Fruit fly (Drosophila melanogaster) whole organism, embryonic: ENCODE results near the gene Sas-6.

Experiments
- Asciz ChIP-seq: fragments of 200-800 bp; sonication (Bioruptor generic); optimal IDR thresholded peaks from 2 replicates; lab custom pipeline; 2017; ENCODE audit warnings: missing biosample characterization, mild to moderate bottlenecking, missing genetic modification characterization, missing genetic modification reagents
- CG11456 ChIP-seq: fragments of 200-800 bp; sonication (Bioruptor generic); IDR thresholded peaks from 3 replicates; pipeline ENCODE4 v1.3.6; 2022; ENCODE audit warnings: missing biosample characterization, missing genetic modification characterization
- CG1233 ChIP-seq: fragments of 200-800 bp; sonication (Bioruptor generic); optimal IDR thresholded peaks from 4 replicates; lab custom pipeline; 2018; ENCODE audit warnings: missing biosample characterization, mild to moderate bottlenecking, missing genetic modification characterization
- CG13424 ChIP-seq: fragments of 200-800 bp; sonication (Bioruptor generic); optimal IDR thresholded peaks from 2 replicates; lab custom pipeline; 2019; ENCODE audit warnings: missing biosample characterization, mild to moderate bottlenecking, missing genetic modification characterization, moderate library complexity
- CG13894 ChIP-seq: fragments of 200-800 bp; sonication (Bioruptor generic); optimal IDR thresholded peaks from 3 replicates; lab custom pipeline; 2018; ENCODE audit warnings: missing biosample characterization, mild to moderate bottlenecking, missing genetic modification characterization, moderate library complexity
- CG15479 ChIP-seq: fragments of 200-800 bp; sonication (Bioruptor generic); optimal IDR thresholded peaks from 3 replicates; lab custom pipeline; 2019; ENCODE audit warnings: missing biosample characterization, mild to moderate bottlenecking, missing genetic modification characterization, moderate library complexity
- CG17568 ChIP-seq: fragments of 200-800 bp; sonication (Bioruptor generic); optimal IDR thresholded peaks from 2 replicates; lab custom pipeline; 2018; ENCODE audit warnings: missing biosample characterization, mild to moderate bottlenecking, missing genetic modification characterization, moderate library complexity
- CG1792 ChIP-seq: fragments of 200-800 bp; sonication (Bioruptor generic); optimal IDR thresholded peaks from 2 replicates; lab custom pipeline; 2016; ENCODE audit warnings: missing biosample characterization, missing genetic modification characterization
- CG2678 ChIP-seq: fragments of 200-800 bp; sonication (Bioruptor generic); optimal IDR thresholded peaks from 3 replicates; lab custom pipeline; 2019; ENCODE audit warnings: missing biosample characterization, mild to moderate bottlenecking, missing genetic modification characterization, moderate library complexity
- CG30020 ChIP-seq: fragments of 200-800 bp; optimal IDR thresholded peaks from 2 replicates; lab custom pipeline; 2019; ENCODE audit warnings: missing biosample characterization, mild to moderate bottlenecking, missing genetic modification characterization, moderate library complexity
- CG31441 ChIP-seq: fragments of 200-800 bp; sonication (Bioruptor generic); IDR thresholded peaks from 2 replicates; pipeline ENCODE4 v1.3.6; 2022; ENCODE audit warnings: missing biosample characterization, missing genetic modification characterization
- CG32532 ChIP-seq: fragments of 200-800 bp; sonication (Bioruptor generic); IDR thresholded peaks from 2 replicates; pipeline ENCODE4 v1.3.6; 2022; ENCODE audit warnings: missing biosample characterization, missing genetic modification characterization
- CG33213 ChIP-seq: fragments of 200-800 bp; sonication (Bioruptor generic); optimal IDR thresholded peaks from 3 replicates; lab custom pipeline; 2016; ENCODE audit warnings: missing biosample characterization, missing genetic modification characterization
- CG4424 ChIP-seq: fragments of 200-800 bp; sonication (Bioruptor generic); optimal IDR thresholded peaks from 3 replicates; lab custom pipeline; 2016; ENCODE audit warnings: missing biosample characterization, missing genetic modification characterization
- CG4820 ChIP-seq: fragments of 200-800 bp; sonication (Bioruptor generic); optimal IDR thresholded peaks from 3 replicates; lab custom pipeline; 2016; ENCODE audit warnings: missing biosample characterization, missing genetic modification characterization
- CG6683 ChIP-seq: fragments of 200-800 bp; sonication (Bioruptor generic); optimal IDR thresholded peaks from 2 replicates; lab custom pipeline; 2017; ENCODE audit warnings: missing biosample characterization, mild to moderate bottlenecking, missing genetic modification characterization, missing genetic modification reagents
- CG6791 ChIP-seq: fragments of 200-800 bp; sonication (Bioruptor generic); IDR thresholded peaks from 3 replicates; pipeline ENCODE4 v1.3.6; 2022; ENCODE audit warnings: missing biosample characterization, missing genetic modification characterization; ENCODE audit not compliant: partially characterized antibody
- CG6854 ChIP-seq: fragments of 200-800 bp; sonication (Bioruptor generic); optimal IDR thresholded peaks from 3 replicates; lab custom pipeline; 2017; ENCODE audit warnings: missing biosample characterization, mild to moderate bottlenecking, missing genetic modification characterization
- CG9437 ChIP-seq: fragments of 200-800 bp; sonication (Bioruptor generic); optimal IDR thresholded peaks from 2 replicates; lab custom pipeline; 2018; ENCODE audit warnings: missing biosample characterization, mild to moderate bottlenecking, missing genetic modification characterization
- CG9817 ChIP-seq: fragments of 200-800 bp; sonication (Bioruptor generic); optimal IDR thresholded peaks from 2 replicates; lab custom pipeline; 2018; ENCODE audit warnings: missing biosample characterization, mild to moderate bottlenecking, missing genetic modification characterization, moderate library complexity
- CkIIα-i1 ChIP-seq: fragments of 200-800 bp; sonication (Bioruptor generic); IDR thresholded peaks from 2 replicates; pipeline ENCODE4 v1.3.6; 2022; ENCODE audit warnings: missing biosample characterization, missing genetic modification characterization
- GATAe ChIP-seq: fragments of 200-800 bp; sonication (Bioruptor generic); conservative IDR thresholded peaks from 2 replicates; pipeline ENCODE4 v1.3.6; 2022; ENCODE audit warnings: missing biosample characterization, missing genetic modification characterization
- Gsc ChIP-seq: fragments of 200-800 bp; sonication (Bioruptor generic); IDR thresholded peaks from 2 replicates; pipeline ENCODE4 v1.3.6; 2022; ENCODE audit warnings: missing biosample characterization, missing genetic modification characterization
- H15 ChIP-seq: fragments of 200-800 bp; sonication (Bioruptor generic); IDR thresholded peaks from 3 replicates; pipeline ENCODE4 v1.3.6; 2022; ENCODE audit warnings: missing biosample characterization, missing genetic modification characterization
- HHEX ChIP-seq: fragments of 200-800 bp; sonication (Bioruptor generic); optimal IDR thresholded peaks from 3 replicates; lab custom pipeline; 2017; ENCODE audit warnings: missing biosample characterization, mild to moderate bottlenecking, missing genetic modification characterization, missing genetic modification reagents
- HLHmδ ChIP-seq: fragments of 200-800 bp; sonication (Bioruptor generic); optimal IDR thresholded peaks from 2 replicates; lab custom pipeline; 2018; ENCODE audit warnings: missing biosample characterization, mild to moderate bottlenecking, missing genetic modification characterization, moderate library complexity
- Lim3 ChIP-seq: fragments of 200-800 bp; sonication (Bioruptor generic); IDR thresholded peaks from 2 replicates; pipeline ENCODE4 v1.3.6; 2022; ENCODE audit warnings: missing biosample characterization, missing genetic modification characterization
- MESR4 ChIP-seq: fragments of 200-800 bp; sonication (Bioruptor generic); optimal IDR thresholded peaks from 2 replicates; lab custom pipeline; 2018; ENCODE audit warnings: missing biosample characterization, mild to moderate bottlenecking, missing genetic modification characterization, moderate library complexity
- Mad ChIP-seq: fragments of 200-800 bp; sonication (Bioruptor generic); optimal IDR thresholded peaks from 2 replicates; lab custom pipeline; 2016; ENCODE audit warnings: missing biosample characterization, missing genetic modification characterization
- Rx ChIP-seq: fragments of 200-800 bp; sonication (Bioruptor generic); IDR thresholded peaks from 2 replicates; pipeline ENCODE4 v1.3.6; 2022; ENCODE audit warnings: missing biosample characterization, missing genetic modification characterization
- Sry-β ChIP-seq: fragments of 200-800 bp; sonication (Bioruptor generic); optimal IDR thresholded peaks from 2 replicates; lab custom pipeline; 2018; ENCODE audit warnings: missing biosample characterization, mild to moderate bottlenecking, missing genetic modification characterization, moderate library complexity
- Stat92E ChIP-seq, 3 experiments: fragments of >200 bp in 2 of 3; fragments of 200-800 bp in 1 of 3; sonication (Bioruptor generic) in 1 of 3; optimal IDR thresholded peaks; 2 replicates each; lab custom pipeline; 2017 to 2019; ENCODE audit warnings: missing biosample characterization in 3 of 3, missing genetic modification characterization in 3 of 3, mild to moderate bottlenecking in 1 of 3, moderate library complexity in 1 of 3
- Taf1 ChIP-seq: fragments of 200-800 bp; sonication (Bioruptor generic); IDR thresholded peaks from 2 replicates; pipeline ENCODE4 v1.3.6; 2022; ENCODE audit warnings: missing biosample characterization, missing genetic modification characterization
- Tbp ChIP-seq: fragments of >200 bp; optimal IDR thresholded peaks from 2 replicates; lab custom pipeline; 2018; ENCODE audit warnings: missing biosample characterization, missing genetic modification characterization
- ap ChIP-seq: fragments of 200-800 bp; sonication (Bioruptor generic); IDR thresholded peaks from 2 replicates; pipeline ENCODE4 v1.3.6; 2022; ENCODE audit warnings: missing biosample characterization, missing genetic modification characterization
- bbx ChIP-seq: fragments of 200-800 bp; sonication (Bioruptor generic); IDR thresholded peaks from 2 replicates; pipeline ENCODE4 v1.3.6; 2022; ENCODE audit warnings: missing biosample characterization, missing genetic modification characterization; ENCODE audit not compliant: partially characterized antibody
- bsh ChIP-seq, 2 experiments: fragments of 200-800 bp; sonication (Bioruptor generic); optimal IDR thresholded peaks; 2 replicates each; lab custom pipeline; 2017 to 2018; ENCODE audit warnings: mild to moderate bottlenecking in 2 of 2, missing biosample characterization in 2 of 2, missing genetic modification characterization in 2 of 2, moderate library complexity in 1 of 2
- cad ChIP-seq: fragments of >200 bp; optimal IDR thresholded peaks from 2 replicates; lab custom pipeline; 2017; ENCODE audit warnings: missing biosample characterization, missing genetic modification characterization
- ci ChIP-seq: fragments of 200-800 bp; sonication (Bioruptor generic); IDR thresholded peaks from 3 replicates; pipeline ENCODE4 v1.3.6; 2022; ENCODE audit warnings: missing biosample characterization, missing genetic modification characterization
- crol ChIP-seq: fragments of 200-800 bp; sonication (Bioruptor generic); IDR thresholded peaks from 2 replicates; pipeline ENCODE4 v1.3.6; 2022; ENCODE audit warnings: missing biosample characterization, missing genetic modification characterization
- dysf ChIP-seq: fragments of 200-800 bp; sonication (Bioruptor generic); IDR thresholded peaks from 3 replicates; pipeline ENCODE4 v1.3.6; 2022; ENCODE audit warnings: missing biosample characterization, missing genetic modification characterization
- fd64A ChIP-seq: fragments of 200-800 bp; sonication (Bioruptor generic); optimal IDR thresholded peaks from 3 replicates; lab custom pipeline; 2018; ENCODE audit warnings: missing biosample characterization, mild to moderate bottlenecking, missing genetic modification characterization
- insv ChIP-seq, 2 experiments: fragments of 200-800 bp; sonication (Bioruptor generic); optimal IDR thresholded peaks; 3 replicates each; lab custom pipeline; 2016 to 2018; ENCODE audit warnings: missing biosample characterization in 2 of 2, missing genetic modification characterization in 2 of 2
- slbo ChIP-seq: fragments of 200-800 bp; sonication (Bioruptor generic); IDR thresholded peaks from 2 replicates; pipeline ENCODE4 v1.3.6; 2022; ENCODE audit warnings: missing biosample characterization, missing genetic modification characterization
- stwl ChIP-seq: fragments of 200-800 bp; sonication (Bioruptor generic); optimal IDR thresholded peaks from 3 replicates; lab custom pipeline; 2018; ENCODE audit warnings: missing biosample characterization, mild to moderate bottlenecking, missing genetic modification characterization, moderate library complexity
- ttk ChIP-seq: fragments of 200-800 bp; sonication (Bioruptor generic); IDR thresholded peaks from 2 replicates; pipeline ENCODE4 v2.1.2; 2022; ENCODE audit warnings: missing biosample characterization, missing genetic modification characterization
- tup ChIP-seq: fragments of 200-800 bp; sonication (Bioruptor generic); optimal IDR thresholded peaks from 2 replicates; lab custom pipeline; 2016; ENCODE audit warnings: missing biosample characterization, mild to moderate bottlenecking, missing genetic modification characterization, moderate library complexity
- vvl ChIP-seq: fragments of 200-800 bp; sonication (Bioruptor generic); IDR thresholded peaks from 2 replicates; pipeline ENCODE4 v1.3.6; 2022; ENCODE audit warnings: missing biosample characterization, missing genetic modification characterization
- zfh1 ChIP-seq: fragments of 200-800 bp; sonication (Bioruptor generic); IDR thresholded peaks from 3 replicates; pipeline ENCODE4 v1.3.6; 2022; ENCODE audit warnings: missing biosample characterization, missing genetic modification characterization

Sas-6 gene

dm6 chr3R:30043139-30043744 is 48.1 kb downstream of the Sas-6 start, which contains the start of gene Sry-delta (continued):
- TF ChIP-seq Rx (GFP tag; lab: Robert Waterston, UW), result peak; percentile 67
- TF ChIP-seq dysf (GFP tag; lab: Robert Waterston, UW), result peak; percentile 59; the same call in 2 of the 3 replicates
- TF ChIP-seq CG6854 (GFP tag; lab: Kevin White, UChicago), result no peak
- TF ChIP-seq Mad (GFP tag; lab: Kevin White, UChicago), result peak; percentile 73
- peak; percentile 61; the same call in 1 of the 3 replicates for TF ChIP-seq H15 (GFP tag; lab: Robert Waterston, UW)
- TF ChIP-seq tup (GFP tag; lab: Kevin White, UChicago), result peak; percentile 46
- peak; percentile 46 for TF ChIP-seq ap
- peak; percentile 72 for TF ChIP-seq CG13424 (tag; lab: Kevin White, UChicago)
- peak; percentile 86 for TF ChIP-seq ci (GFP tag; lab: Robert Waterston, UW)
- TF ChIP-seq Asciz, result no peak
- peak; percentile 54 for TF ChIP-seq cad
- TF ChIP-seq CG6683 (GFP tag; lab: Kevin White, UChicago), result peak; percentile 50
- no peak for TF ChIP-seq fd64A (GFP tag; lab: Kevin White, UChicago)
- TF ChIP-seq Sry-β, result peak; percentile 83
- TF ChIP-seq CG4424 (GFP tag; lab: Kevin White, UChicago), result peak; percentile 85
- peak; percentile 52 for TF ChIP-seq CG1233 (GFP tag; lab: Kevin White, UChicago)
- TF ChIP-seq CG2678, result no peak
- peak; percentile 73 for TF ChIP-seq HHEX (GFP tag; lab: Kevin White, UChicago)
- TF ChIP-seq HLHmδ, result peak; percentile 18
- TF ChIP-seq CG33213 (GFP tag; lab: Kevin White, UChicago), result peak; percentile 90
- peak; percentile 77 for TF ChIP-seq bbx
- TF ChIP-seq CG6791 (GFP tag; lab: Robert Waterston, UW), result peak; percentile 76
- no peak for TF ChIP-seq CkIIα-i1
- TF ChIP-seq insv (GFP tag; optimal IDR thresholded peaks at IDR 0.05; lab: Kevin White, UChicago), result peak in 1 of 2 experiments; percentile 46
- TF ChIP-seq Lim3 (GFP tag; lab: Robert Waterston, UW), result no peak
- no peak; the same call in 1 of the 2 replicates for TF ChIP-seq CG31441
- TF ChIP-seq crol, result no peak
- peak; percentile 67; the same call in 1 of the 2 replicates for TF ChIP-seq Taf1 (GFP tag; lab: Robert Waterston, UW)
- TF ChIP-seq CG13894, result peak; percentile 89
- peak; percentile 79 for TF ChIP-seq CG9817
- peak; percentile 95 for TF ChIP-seq MESR4
- TF ChIP-seq Gsc, result no peak
- peak; percentile 65 for TF ChIP-seq CG4820 (GFP tag; lab: Kevin White, UChicago)
- peak; percentile 90 for TF ChIP-seq vvl (GFP tag; lab: Robert Waterston, UW)
- TF ChIP-seq CG11456 (GFP tag; lab: Robert Waterston, UW), result peak; percentile 94
- peak; percentile 93 for TF ChIP-seq stwl
- peak; percentile 69 for TF ChIP-seq ttk (GFP tag; lab: Robert Waterston, UW)
- no peak for TF ChIP-seq CG17568 (GFP tag; lab: Kevin White, UChicago)
- peak; percentile 22; the same call in 1 of the 2 replicates for TF ChIP-seq GATAe (GFP tag; lab: Robert Waterston, UW)
- no peak for TF ChIP-seq CG9437 (GFP tag; lab: Kevin White, UChicago)
- TF ChIP-seq CG1792 (GFP tag; lab: Kevin White, UChicago), result peak; percentile 79
- peak; percentile 94 for TF ChIP-seq slbo (GFP tag; lab: Robert Waterston, UW)
- peak; percentile 97 for TF ChIP-seq CG30020 (tag; lab: Kevin White, UChicago)
- TF ChIP-seq CG15479 (GFP tag; lab: Kevin White, UChicago), result no peak
- peak; percentile 73; the same call in 2 of the 3 replicates for TF ChIP-seq zfh1 (GFP tag; lab: Robert Waterston, UW)
- no peak for TF ChIP-seq Stat92E (GFP tag; optimal IDR thresholded peaks at IDR 0.05; lab: Kevin White, UChicago)
- TF ChIP-seq Tbp (GFP tag; lab: Kevin White, UChicago), result peak; percentile 47
- peak in 1 of 2 experiments; percentile 58 for TF ChIP-seq bsh (GFP tag; optimal IDR thresholded peaks at IDR 0.05; lab: Kevin White, UChicago)
- peak; percentile 88 for TF ChIP-seq CG32532 (GFP tag; lab: Robert Waterston, UW)
